Fruit fly (Drosophila melanogaster): ENCODE data around the gene CG15533.

DNA sequence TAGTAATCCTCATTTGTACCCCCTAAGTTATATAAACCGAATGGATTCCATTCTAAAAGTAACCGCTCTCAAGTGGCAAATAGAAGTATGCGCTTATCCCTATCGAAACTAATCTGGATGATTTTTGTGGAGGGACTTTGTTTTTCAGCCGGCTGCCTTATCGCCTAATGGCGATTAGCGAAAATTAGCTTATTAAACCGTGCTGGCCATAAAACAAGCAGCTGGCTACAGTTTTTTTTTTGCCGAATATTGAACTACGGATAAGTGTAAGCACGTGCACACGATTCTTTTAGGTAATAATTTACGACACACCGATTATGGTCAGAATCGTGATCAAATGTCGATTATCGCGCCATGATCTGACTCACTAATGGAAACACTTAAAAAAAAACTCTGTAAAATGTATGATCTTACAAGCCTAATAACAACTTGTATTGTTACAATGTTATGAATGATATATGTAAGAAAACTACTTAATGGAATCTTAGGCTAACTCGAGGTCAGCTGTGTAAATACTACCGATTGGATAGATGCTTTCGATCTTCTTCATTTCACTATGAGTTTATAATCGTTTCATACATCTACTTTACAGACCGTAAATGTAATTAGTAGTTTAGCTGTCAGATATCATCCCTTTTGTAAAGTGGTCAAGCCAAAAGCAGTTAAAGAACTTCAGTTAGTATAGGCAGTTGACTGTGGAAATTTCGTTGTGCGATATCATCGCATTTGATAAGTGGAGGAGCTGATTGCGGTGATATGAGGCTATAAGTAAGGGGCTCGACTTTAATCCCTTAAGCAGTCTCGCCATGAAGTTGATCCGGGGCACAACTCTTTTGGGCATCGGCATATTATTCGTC, 2.9 kb downstream of the CG15533 start, which contains the start of gene CG15534:
- TF ChIP-seq Hr4 (GFP tag; optimal IDR thresholded peaks at IDR 0.05) = no peak
- no peak for TF ChIP-seq Sox14 (GFP tag; optimal IDR thresholded peaks at IDR 0.05)
- no peak for TF ChIP-seq Hr39 (GFP tag; optimal IDR thresholded peaks at IDR 0.05)
- TF ChIP-seq lz (GFP tag; optimal IDR thresholded peaks at IDR 0.05) = no peak
- TF ChIP-seq topi (GFP tag; optimal IDR thresholded peaks at IDR 0.05) = no peak
- no peak for TF ChIP-seq CG9139 (GFP tag; optimal IDR thresholded peaks at IDR 0.05)

Data from whole organism, prepupa.